Worm (Caenorhabditis elegans): Measurements from ENCODE around the gene Y73B6BL.22.

The Y73B6BL.22 gene

DNA sequence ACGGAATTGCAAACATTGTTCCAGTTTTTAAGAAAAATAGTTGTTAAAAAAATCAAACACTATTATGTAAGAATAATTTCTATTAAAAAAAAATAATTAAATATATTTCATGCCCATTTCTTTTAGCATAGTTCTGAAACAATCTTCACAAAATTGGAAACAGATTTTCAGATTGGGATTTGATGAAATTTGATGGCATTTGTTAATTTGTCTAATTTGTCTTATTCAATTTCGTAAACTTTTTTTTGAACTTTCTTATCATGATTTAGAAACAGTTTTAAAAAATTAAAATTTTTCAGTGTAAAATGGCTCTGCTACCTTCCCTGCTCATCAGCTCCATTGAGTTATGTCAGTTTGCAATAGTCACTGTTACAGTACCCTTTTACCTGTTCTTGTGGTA is 11.6 kb downstream of the Y73B6BL.22 start, which contains the start of gene srv-13:
Gene srv-13, plus strand, starts transcription at position 301 of the 400 bp plus-strand sequence.
- no peak for TF ChIP-seq snpc-4 (tag; optimal IDR thresholded peaks at IDR 0.05)
- TF ChIP-seq nhr-6 (tag; optimal IDR thresholded peaks at IDR 0.05) = no peak
- TF ChIP-seq lin-11 (tag; optimal IDR thresholded peaks at IDR 0.05) = no peak
- TF ChIP-seq elt-1 (tag; optimal IDR thresholded peaks at IDR 0.05) = no peak
- no peak for TF ChIP-seq zag-1 (tag; optimal IDR thresholded peaks at IDR 0.05)
- TF ChIP-seq egl-27 (tag; optimal IDR thresholded peaks at IDR 0.05) = no peak
- no peak for TF ChIP-seq nhr-12 (tag; optimal IDR thresholded peaks at IDR 0.05)
- no peak for TF ChIP-seq F13H6.1 (tag; optimal IDR thresholded peaks at IDR 0.05)
- TF ChIP-seq alr-1 (tag; optimal IDR thresholded peaks at IDR 0.05) = no peak
- TF ChIP-seq nhr-11 (tag; optimal IDR thresholded peaks at IDR 0.05) = no peak
- no peak for TF ChIP-seq ama-1 (optimal IDR thresholded peaks at IDR 0.05)
- no peak for TF ChIP-seq nhr-237 (tag; optimal IDR thresholded peaks at IDR 0.05)
- no peak for TF ChIP-seq nhr-21 (tag; optimal IDR thresholded peaks at IDR 0.05)
- TF ChIP-seq sma-3 (GFP tag; optimal IDR thresholded peaks at IDR 0.05) = no peak
- TF ChIP-seq ceh-82 (tag; optimal IDR thresholded peaks at IDR 0.05) = no peak
- no peak for TF ChIP-seq skn-1 (tag; optimal IDR thresholded peaks at IDR 0.05)

DNA sequence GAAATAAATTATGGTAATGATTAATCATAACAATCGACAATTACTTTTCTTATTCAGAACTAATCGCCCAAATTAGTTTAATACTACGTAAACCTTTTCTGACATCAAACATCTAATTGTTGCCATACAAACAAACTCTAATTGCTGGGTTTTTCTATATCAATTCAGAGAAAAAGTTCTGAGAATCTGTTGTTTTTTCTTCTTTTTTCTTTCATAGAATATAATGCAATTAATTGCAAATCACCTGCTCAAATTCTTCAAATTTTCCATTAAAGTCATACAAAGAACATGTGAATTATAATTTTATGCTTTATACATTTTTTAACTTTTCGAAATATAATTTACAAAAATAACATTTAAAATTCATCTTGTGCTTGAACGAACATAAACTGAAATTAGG is 13.1 kb downstream of the Y73B6BL.22 start:
- TF ChIP-seq fos-1 (tag; optimal IDR thresholded peaks at IDR 0.05) (no peak), ama-1 (optimal IDR thresholded peaks at IDR 0.05) (no peak), ztf-1 (GFP tag; conservative IDR thresholded peaks at IDR 0.05) (no peak), ztf-4 (tag; optimal IDR thresholded peaks at IDR 0.05) (no peak), gmeb-1 (tag; optimal IDR thresholded peaks at IDR 0.05) (no peak), nhr-23 (tag; optimal IDR thresholded peaks at IDR 0.05) (no peak), elt-1 (tag; optimal IDR thresholded peaks at IDR 0.05) (no peak), lin-13 (GFP tag; optimal IDR thresholded peaks at IDR 0.05) (no peak), C34F6.9 (tag; optimal IDR thresholded peaks at IDR 0.05) (no peak), nhr-237 (tag; optimal IDR thresholded peaks at IDR 0.05) (no peak), R02D3.7 (tag; optimal IDR thresholded peaks at IDR 0.05) (no peak), nhr-6 (tag; optimal IDR thresholded peaks at IDR 0.05) (no peak), zag-1 (tag; optimal IDR thresholded peaks at IDR 0.05) (no peak), egl-27 (tag; optimal IDR thresholded peaks at IDR 0.05) (no peak), alr-1 (tag; optimal IDR thresholded peaks at IDR 0.05) (no peak), nhr-25 (tag; optimal IDR thresholded peaks at IDR 0.05) (no peak), crh-2 (tag; optimal IDR thresholded peaks at IDR 0.05) (no peak), ZK546.5 (tag; optimal IDR thresholded peaks at IDR 0.05) (no peak), mbf-1 (tag; optimal IDR thresholded peaks at IDR 0.05) (no peak), lsy-2 (tag; optimal IDR thresholded peaks at IDR 0.05) (no peak)

DNA sequence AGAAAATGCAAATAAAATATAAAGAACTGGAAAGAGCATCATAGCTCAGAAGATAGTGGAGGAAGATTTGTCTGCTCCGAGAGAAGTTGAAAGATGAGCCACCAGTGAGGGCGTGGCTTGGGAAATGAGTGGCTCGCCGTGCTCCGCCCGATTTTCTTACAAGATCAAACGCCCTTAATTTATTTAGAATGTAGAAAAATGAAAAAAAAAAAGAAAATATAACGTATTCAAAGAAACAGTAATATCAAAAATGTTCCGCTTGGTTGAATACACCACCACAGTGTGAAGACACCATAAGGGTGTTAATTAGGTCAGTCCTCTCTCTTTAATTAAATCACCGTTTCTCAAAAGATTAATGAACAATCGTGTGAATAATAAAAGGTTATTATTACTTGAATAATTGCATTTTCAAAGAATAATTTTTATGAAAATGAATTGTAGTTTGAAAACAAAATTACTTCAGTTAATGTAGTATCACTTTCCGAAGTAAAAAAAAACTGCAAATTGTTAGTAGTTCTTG is 14.0 kb downstream of the Y73B6BL.22 start, which contains the start of gene sfrp-1:
Gene sfrp-1, minus strand, starts transcription at position 51 of the 520 bp plus-strand sequence.
- no peak for TF ChIP-seq blmp-1 (tag; optimal IDR thresholded peaks at IDR 0.05; ENCODE audit: insufficient read depth)
- TF ChIP-seq nhr-77 (tag; optimal IDR thresholded peaks at IDR 0.05) = no peak
- no peak for TF ChIP-seq ztf-1 (GFP tag; conservative IDR thresholded peaks at IDR 0.05)
- TF ChIP-seq ztf-4 (tag; optimal IDR thresholded peaks at IDR 0.05) = no peak
- no peak for TF ChIP-seq sma-9 (GFP tag; optimal IDR thresholded peaks at IDR 0.05)
- no peak for TF ChIP-seq sma-9 (tag; optimal IDR thresholded peaks at IDR 0.05)
- TF ChIP-seq nhr-11 (tag; optimal IDR thresholded peaks at IDR 0.05) = no peak
- TF ChIP-seq nhr-12 (tag; optimal IDR thresholded peaks at IDR 0.05) = no peak
- no peak for TF ChIP-seq zag-1 (tag; optimal IDR thresholded peaks at IDR 0.05)
- no peak for TF ChIP-seq nhr-23 (tag; optimal IDR thresholded peaks at IDR 0.05)
- no peak for TF ChIP-seq C34F6.9 (tag; optimal IDR thresholded peaks at IDR 0.05)
- no peak for TF ChIP-seq lin-13 (GFP tag; optimal IDR thresholded peaks at IDR 0.05)
- no peak for TF ChIP-seq unc-39 (tag; optimal IDR thresholded peaks at IDR 0.05)
- TF ChIP-seq ceh-16 (tag; optimal IDR thresholded peaks at IDR 0.05) = no peak
- TF ChIP-seq nhr-237 (tag; optimal IDR thresholded peaks at IDR 0.05) = no peak
- TF ChIP-seq sem-4 (tag; optimal IDR thresholded peaks at IDR 0.05) = no peak
- TF ChIP-seq fos-1 (tag; optimal IDR thresholded peaks at IDR 0.05) = no peak
- no peak for TF ChIP-seq F13H6.1 (tag; optimal IDR thresholded peaks at IDR 0.05)
- TF ChIP-seq nhr-6 (tag; optimal IDR thresholded peaks at IDR 0.05) = no peak
- no peak for TF ChIP-seq dmd-4 (tag; optimal IDR thresholded peaks at IDR 0.05)

DNA sequence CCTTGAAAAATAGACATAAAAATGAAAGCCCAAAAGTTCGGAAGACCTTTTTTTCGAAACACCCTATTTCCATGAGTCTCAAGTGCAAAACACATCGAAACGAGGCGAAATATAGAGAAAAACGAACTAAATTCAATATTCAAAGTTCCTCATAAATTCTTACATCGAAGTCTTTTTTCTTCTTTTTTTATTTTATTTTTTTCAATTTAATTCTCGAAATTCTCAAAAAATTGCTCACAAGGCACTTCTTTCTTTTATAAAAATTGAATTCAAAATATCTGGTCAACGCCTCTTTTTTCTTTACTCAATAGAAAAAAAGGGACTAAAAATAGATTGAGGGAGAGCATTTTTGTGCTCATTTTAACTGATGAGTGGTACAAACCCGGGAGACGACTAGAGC is 21.3 kb downstream of the Y73B6BL.22 start:
- no peak for TF ChIP-seq nhr-129 (tag; optimal IDR thresholded peaks at IDR 0.05)
- TF ChIP-seq peb-1 (tag; optimal IDR thresholded peaks at IDR 0.05) = no peak
- no peak for TF ChIP-seq elt-1 (tag; optimal IDR thresholded peaks at IDR 0.05)
- no peak for TF ChIP-seq mab-5 (tag; optimal IDR thresholded peaks at IDR 0.05)
- TF ChIP-seq dmd-4 (tag; optimal IDR thresholded peaks at IDR 0.05) = no peak
- TF ChIP-seq nhr-77 (tag; optimal IDR thresholded peaks at IDR 0.05) = no peak
- no peak for TF ChIP-seq R02D3.7 (tag; optimal IDR thresholded peaks at IDR 0.05)
- TF ChIP-seq alr-1 (tag; optimal IDR thresholded peaks at IDR 0.05) = no peak
- no peak for TF ChIP-seq lin-11 (tag; optimal IDR thresholded peaks at IDR 0.05)
- TF ChIP-seq sem-4 (tag; optimal IDR thresholded peaks at IDR 0.05) = no peak
- TF ChIP-seq nhr-11 (tag; optimal IDR thresholded peaks at IDR 0.05) = no peak
- TF ChIP-seq sma-9 (GFP tag; optimal IDR thresholded peaks at IDR 0.05) = no peak
- TF ChIP-seq sma-9 (tag; optimal IDR thresholded peaks at IDR 0.05) = no peak
- no peak for TF ChIP-seq unc-55 (GFP tag; optimal IDR thresholded peaks at IDR 0.05)
- TF ChIP-seq aly-2 (tag; optimal IDR thresholded peaks at IDR 0.05) = no peak
- TF ChIP-seq C34F6.9 (tag; optimal IDR thresholded peaks at IDR 0.05) = no peak
- no peak for TF ChIP-seq sma-3 (GFP tag; optimal IDR thresholded peaks at IDR 0.05)
- no peak for TF ChIP-seq elt-3 (tag; optimal IDR thresholded peaks at IDR 0.05)
- no peak for TF ChIP-seq F13H6.1 (tag; optimal IDR thresholded peaks at IDR 0.05)
